Comparison of ENCODE assay signal across 5 worm cellular contexts in the genomic region with DNA sequence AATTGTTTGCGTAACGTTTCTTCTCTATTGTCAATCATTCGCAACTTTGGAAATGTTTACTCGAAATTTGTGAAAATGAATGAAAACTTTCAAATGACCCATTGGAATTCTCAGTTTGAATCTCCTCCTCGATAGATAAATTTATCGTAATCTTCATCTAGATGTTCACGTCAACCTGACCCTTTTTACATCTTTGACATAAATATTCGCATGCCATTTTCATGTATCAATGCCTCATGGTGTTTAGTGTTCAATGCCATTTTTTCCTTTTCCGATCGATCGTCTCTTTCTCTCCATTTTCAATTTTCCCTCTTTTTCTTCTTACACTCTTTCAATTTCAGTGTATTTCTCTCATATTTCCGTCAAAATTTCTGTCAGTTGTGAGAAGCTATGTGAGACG.
TF ChIP-seq lines count a peak whose summit lies in the region.

No protein-coding gene starts in this region.

TF ChIP-seq in whole organism, L1 larva, 84 proteins besides CTCF, POLR2A, EP300 and RAD21 (continues in another document):
- TF ChIP-seq C16A3.4 (tag; optimal IDR thresholded peaks at IDR 0.05; lab: Kevin White, UChicago) (no peak), nhr-28 (tag; optimal IDR thresholded peaks at IDR 0.05; lab: Kevin White, UChicago) (no peak), isw-1 (GFP tag; IDR thresholded peaks at IDR 0.05; lab: Robert Waterston, UW) (no peak), efl-1 (optimal IDR thresholded peaks at IDR 0.05; lab: Kevin White, UChicago) (no peak), efl-1 (GFP tag; optimal IDR thresholded peaks at IDR 0.05 in 1 of 2; lab: Kevin White, UChicago) (peak in 1 of 2 experiments; percentile 62), unc-86 (tag; optimal IDR thresholded peaks at IDR 0.05; lab: Kevin White, UChicago) (no peak), zip-4 (GFP tag; optimal IDR thresholded peaks at IDR 0.05; lab: Kevin White, UChicago) (no peak), zag-1 (tag; optimal IDR thresholded peaks at IDR 0.05; lab: Kevin White, UChicago) (no peak), elt-3 (tag; optimal IDR thresholded peaks at IDR 0.05; lab: Kevin White, UChicago) (no peak), lin-14 (GFP tag; optimal IDR thresholded peaks at IDR 0.05; lab: Kevin White, UChicago) (peak; percentile 32), nhr-77 (tag; optimal IDR thresholded peaks at IDR 0.05; lab: Kevin White, UChicago) (no peak), alr-1 (tag; optimal IDR thresholded peaks at IDR 0.05; lab: Kevin White, UChicago; ENCODE audit: borderline replicate concordance) (no peak), aly-2 (tag; optimal IDR thresholded peaks at IDR 0.05; lab: Kevin White, UChicago) (no peak), pax-3 (tag; optimal IDR thresholded peaks at IDR 0.05; lab: Kevin White, UChicago) (no peak), unc-130 (tag; optimal IDR thresholded peaks at IDR 0.05; lab: Kevin White, UChicago) (no peak), ceh-88 (GFP tag; IDR thresholded peaks at IDR 0.05; lab: Robert Waterston, UW) (no peak), mep-1 (tag; optimal IDR thresholded peaks at IDR 0.05; lab: Kevin White, UChicago) (no peak), pag-3 (tag; optimal IDR thresholded peaks at IDR 0.05; lab: Kevin White, UChicago; ENCODE audit: borderline replicate concordance, insufficient read depth) (no peak)

TF ChIP-seq in whole organism, L2 larva, 48 proteins besides CTCF, POLR2A, EP300 and RAD21:
- TF ChIP-seq nhr-21 (tag; optimal IDR thresholded peaks at IDR 0.05; lab: Kevin White, UChicago) = no peak
- TF ChIP-seq nhr-25 (tag; optimal IDR thresholded peaks at IDR 0.05; lab: Kevin White, UChicago) = peak; percentile 13
- TF ChIP-seq lin-11 (tag; optimal IDR thresholded peaks at IDR 0.05; lab: Kevin White, UChicago) = no peak
- TF ChIP-seq nhr-12 (tag; optimal IDR thresholded peaks at IDR 0.05; lab: Kevin White, UChicago) = no peak
- no peak for TF ChIP-seq mab-5 (tag; optimal IDR thresholded peaks at IDR 0.05; lab: Kevin White, UChicago)
- no peak for TF ChIP-seq nhr-23 (tag; optimal IDR thresholded peaks at IDR 0.05; lab: Kevin White, UChicago)
- TF ChIP-seq unc-62 (GFP tag; optimal IDR thresholded peaks at IDR 0.05; lab: Kevin White, UChicago) = no peak
- TF ChIP-seq nhr-237 (tag; optimal IDR thresholded peaks at IDR 0.05; lab: Kevin White, UChicago) = no peak
- TF ChIP-seq ceh-16 (tag; optimal IDR thresholded peaks at IDR 0.05; lab: Kevin White, UChicago) = peak; percentile 68
- peak; percentile 21 for TF ChIP-seq sma-9 (GFP tag; optimal IDR thresholded peaks at IDR 0.05; lab: Kevin White, UChicago)
- no peak for TF ChIP-seq sma-9 (tag; optimal IDR thresholded peaks at IDR 0.05; lab: Kevin White, UChicago)
- TF ChIP-seq elt-1 (tag; optimal IDR thresholded peaks at IDR 0.05; lab: Kevin White, UChicago) = peak; percentile 57

TF ChIP-seq in whole organism, L3 larva, 47 proteins besides CTCF, POLR2A, EP300 and RAD21:
- no peak for TF ChIP-seq ztf-11 (tag; optimal IDR thresholded peaks at IDR 0.05; lab: Kevin White, UChicago)
- TF ChIP-seq nhr-67 (tag; optimal IDR thresholded peaks at IDR 0.05; lab: Kevin White, UChicago) = no peak
- TF ChIP-seq nhr-28 (tag; optimal IDR thresholded peaks at IDR 0.05; lab: Kevin White, UChicago) = no peak
- TF ChIP-seq nfya-1 (tag; optimal IDR thresholded peaks at IDR 0.05; lab: Kevin White, UChicago; ENCODE audit: insufficient read depth) = no peak
- TF ChIP-seq nhr-23 (tag; optimal IDR thresholded peaks at IDR 0.05; lab: Kevin White, UChicago) = peak; percentile 51
- TF ChIP-seq ceh-82 (tag; optimal IDR thresholded peaks at IDR 0.05; lab: Kevin White, UChicago) = no peak
- no peak for TF ChIP-seq snpc-4 (tag; optimal IDR thresholded peaks at IDR 0.05; lab: Kevin White, UChicago)
- no peak for TF ChIP-seq ceh-28 (tag; optimal IDR thresholded peaks at IDR 0.05; lab: Kevin White, UChicago)
- no peak for TF ChIP-seq fkh-2 (tag; optimal IDR thresholded peaks at IDR 0.05; lab: Kevin White, UChicago)
- TF ChIP-seq nhr-237 (tag; optimal IDR thresholded peaks at IDR 0.05; lab: Kevin White, UChicago) = no peak
- no peak for TF ChIP-seq sea-2 (GFP tag; optimal IDR thresholded peaks at IDR 0.05; lab: Kevin White, UChicago)
- no peak for TF ChIP-seq tbx-2 (tag; optimal IDR thresholded peaks at IDR 0.05; lab: Kevin White, UChicago)
- TF ChIP-seq elt-1 (tag; optimal IDR thresholded peaks at IDR 0.05; lab: Kevin White, UChicago) = peak; percentile 95
- peak; percentile 73 for TF ChIP-seq nhr-25 (tag; optimal IDR thresholded peaks at IDR 0.05; lab: Kevin White, UChicago)
- TF ChIP-seq unc-62 (GFP tag; optimal IDR thresholded peaks at IDR 0.05; lab: Kevin White, UChicago) = no peak
- TF ChIP-seq fkh-10 (GFP tag; optimal IDR thresholded peaks at IDR 0.05; lab: Kevin White, UChicago) = no peak
- no peak for TF ChIP-seq jun-1 (tag; optimal IDR thresholded peaks at IDR 0.05; lab: Kevin White, UChicago)
- TF ChIP-seq ZK546.5 (tag; optimal IDR thresholded peaks at IDR 0.05; lab: Kevin White, UChicago) = no peak
- TF ChIP-seq unc-39 (tag; optimal IDR thresholded peaks at IDR 0.05; lab: Kevin White, UChicago) = no peak
TF ChIP-seq in whole organism, L3 larva: peak in this region for 3.

TF ChIP-seq in whole organism, L4 larva, 104 proteins besides CTCF, POLR2A, EP300 and RAD21:
- TF ChIP-seq hlh-30 (tag; optimal IDR thresholded peaks at IDR 0.05; lab: Kevin White, UChicago; ENCODE audit: insufficient read depth) = peak; percentile 6
- no peak for TF ChIP-seq ZK546.5 (tag; optimal IDR thresholded peaks at IDR 0.05; lab: Kevin White, UChicago)
- no peak for TF ChIP-seq lin-15B (tag; optimal IDR thresholded peaks at IDR 0.05; lab: Kevin White, UChicago)
TF ChIP-seq in whole organism, L4 larva: peak in this region for 1.

TF ChIP-seq in whole organism, mixed stage, embryonic, 35 proteins besides CTCF, POLR2A, EP300 and RAD21:
- TF ChIP-seq ztf-11 (tag; optimal IDR thresholded peaks at IDR 0.05; lab: Kevin White, UChicago) (no peak), elt-1 (tag; optimal IDR thresholded peaks at IDR 0.05; lab: Kevin White, UChicago; ENCODE audit: borderline replicate concordance, insufficient read depth) (peak; percentile 33)
